Worm (Caenorhabditis elegans) whole organism, L4/young adult: ENCODE results near the gene ugt-39.

Experiments
- W03F9.2 ChIP-seq: fragments of 150-350 bp; optimal IDR thresholded peaks from 2 replicates; lab custom pipeline; 2014; ENCODE audit warnings: missing biosample characterization, missing genetic modification characterization
- dao-5 ChIP-seq: sonication (generic microtip); optimal IDR thresholded peaks from 2 replicates; lab custom pipeline; 2016; ENCODE audit warnings: missing genotype, missing genetic modification characterization, moderate library complexity, missing compliant biosample characterization
- him-1 ChIP-seq: sonication (generic microtip); optimal IDR thresholded peaks from 2 replicates; lab custom pipeline; 2016; ENCODE audit warnings: missing genotype, missing genetic modification reagents, missing genetic modification characterization, missing compliant biosample characterization

ce11 chrV:7118796-7119195 is 38.1 kb upstream of the ugt-39 start, which contains the start of gene srx-33:
- no peak for TF ChIP-seq him-1 (tag; lab: Kevin White, UChicago)
- no peak for TF ChIP-seq W03F9.2 (tag; lab: Kevin White, UChicago)
- no peak for TF ChIP-seq dao-5
